Worm (Caenorhabditis elegans) whole organism, late embryonic: ENCODE data around the gene tag-250.
A peak's percentile ranks its signal among the peaks of the same experiment; 100 is the strongest.

ENCODE experiments used
- C08G9.2 ChIP-seq: sonication (generic microtip); optimal IDR thresholded peaks from 2 replicates; lab custom pipeline; 2016; ENCODE audit warnings: mild to moderate bottlenecking, missing genetic modification characterization, moderate library complexity, missing compliant biosample characterization
- C38D4.7 ChIP-seq: fragments of 200-800 bp; sonication (Bioruptor generic); optimal IDR thresholded peaks from 2 replicates; lab custom pipeline; 2018; ENCODE audit warnings: mild to moderate bottlenecking, missing genetic modification characterization, moderate library complexity, missing compliant biosample characterization
- T23F11.4 ChIP-seq: fragments of 200-800 bp; sonication (Bioruptor generic); optimal IDR thresholded peaks from 2 replicates; lab custom pipeline; 2018; ENCODE audit warnings: mild to moderate bottlenecking, missing genetic modification characterization, missing compliant biosample characterization
- Y22D7AL.16 ChIP-seq: sonication (generic microtip); optimal IDR thresholded peaks from 2 replicates; lab custom pipeline; 2016; ENCODE audit warnings: missing genetic modification characterization, missing compliant biosample characterization
- ahr-1 ChIP-seq: sonication (generic microtip); optimal IDR thresholded peaks from 2 replicates; lab custom pipeline; 2016; ENCODE audit warnings: missing genetic modification characterization, missing compliant biosample characterization
- ama-1 ChIP-seq: fragments of 150-350 bp; optimal IDR thresholded peaks from 2 replicates; lab custom pipeline; 2014
- ceh-18 ChIP-seq: sonication (generic microtip); optimal IDR thresholded peaks from 2 replicates; lab custom pipeline; 2016; ENCODE audit warnings: missing genetic modification characterization, missing compliant biosample characterization
- ceh-19 ChIP-seq: fragments of 200-800 bp; sonication (Bioruptor generic); optimal IDR thresholded peaks from 2 replicates; lab custom pipeline; 2018; ENCODE audit warnings: mild to moderate bottlenecking, missing genetic modification characterization, missing compliant biosample characterization
- ceh-24 ChIP-seq: sonication (generic microtip); optimal IDR thresholded peaks from 2 replicates; lab custom pipeline; 2016; ENCODE audit warnings: mild to moderate bottlenecking, missing genetic modification characterization, missing compliant biosample characterization
- ceh-45 ChIP-seq: fragments of 200-800 bp; sonication (Bioruptor generic); IDR thresholded peaks from 2 replicates; pipeline ENCODE4 v1.3.6; 2022; ENCODE audit warnings: missing genetic modification reagents, missing genetic modification characterization, missing compliant biosample characterization
- ceh-9 ChIP-seq: sonication (generic microtip); optimal IDR thresholded peaks from 2 replicates; lab custom pipeline; 2016; ENCODE audit warnings: mild to moderate bottlenecking, missing genetic modification characterization, inconsistent platforms, missing compliant biosample characterization
- che-1 ChIP-seq: sonication (generic microtip); optimal IDR thresholded peaks from 2 replicates; lab custom pipeline; 2016; ENCODE audit warnings: mild to moderate bottlenecking, missing genetic modification characterization, missing compliant biosample characterization
- elt-2 ChIP-seq: sonication (generic microtip); optimal IDR thresholded peaks from 2 replicates; lab custom pipeline; 2016; ENCODE audit warnings: missing genetic modification reagents, missing genetic modification characterization, missing compliant biosample characterization
- eyg-1 ChIP-seq: sonication (generic microtip); optimal IDR thresholded peaks from 2 replicates; lab custom pipeline; 2016; ENCODE audit warnings: missing genotype, missing genetic modification characterization, missing compliant biosample characterization
- fkh-6 ChIP-seq: sonication (generic microtip); optimal IDR thresholded peaks from 2 replicates; lab custom pipeline; 2016; ENCODE audit warnings: missing genetic modification characterization, missing compliant biosample characterization
- gmeb-2 ChIP-seq: sonication (generic microtip); optimal IDR thresholded peaks from 2 replicates; lab custom pipeline; 2016; ENCODE audit warnings: missing genetic modification characterization, inconsistent platforms, missing compliant biosample characterization
- hlh-15 ChIP-seq: sonication (generic microtip); optimal IDR thresholded peaks from 2 replicates; lab custom pipeline; 2016; ENCODE audit warnings: missing genetic modification characterization, missing compliant biosample characterization
- hlh-6 ChIP-seq: sonication (generic microtip); optimal IDR thresholded peaks from 2 replicates; lab custom pipeline; 2016; ENCODE audit warnings: missing genotype, missing genetic modification characterization, missing compliant biosample characterization
- hlh-8 ChIP-seq: sonication (generic microtip); optimal IDR thresholded peaks from 2 replicates; lab custom pipeline; 2016; ENCODE audit warnings: missing genotype, missing genetic modification characterization, missing compliant biosample characterization
- lim-6 ChIP-seq: sonication (generic microtip); optimal IDR thresholded peaks from 2 replicates; lab custom pipeline; 2016; ENCODE audit warnings: missing genetic modification characterization, missing compliant biosample characterization
- nfya-1 ChIP-seq: sonication (generic microtip); optimal IDR thresholded peaks from 2 replicates; lab custom pipeline; 2017; ENCODE audit warnings: missing genetic modification characterization, mild to moderate bottlenecking, missing compliant biosample characterization, antibody characterized with exemption, moderate library complexity
- nhr-11 ChIP-seq: fragments of 150-350 bp; optimal IDR thresholded peaks from 2 replicates; lab custom pipeline; 2014; ENCODE audit warnings: missing biosample characterization, missing genetic modification characterization
- nhr-232 ChIP-seq: sonication (generic microtip); optimal IDR thresholded peaks from 2 replicates; lab custom pipeline; 2016; ENCODE audit warnings: missing genetic modification characterization, missing compliant biosample characterization
- odd-2 ChIP-seq: sonication (generic microtip); optimal IDR thresholded peaks from 2 replicates; lab custom pipeline; 2017; ENCODE audit warnings: antibody characterized with exemption, mild to moderate bottlenecking, missing genetic modification characterization, missing compliant biosample characterization
- pag-3 ChIP-seq: sonication (generic microtip); optimal IDR thresholded peaks from 2 replicates; lab custom pipeline; 2016; ENCODE audit warnings: missing compliant biosample characterization, missing genetic modification characterization, borderline replicate concordance
- pat-9 ChIP-seq: fragments of 200-800 bp; sonication (Bioruptor generic); optimal IDR thresholded peaks from 2 replicates; lab custom pipeline; 2018; ENCODE audit warnings: mild to moderate bottlenecking, missing genetic modification characterization, moderate library complexity, missing compliant biosample characterization
- pha-2 ChIP-seq: sonication (generic microtip); optimal IDR thresholded peaks from 2 replicates; lab custom pipeline; 2017; ENCODE audit warnings: mild to moderate bottlenecking, missing genetic modification characterization, missing compliant biosample characterization
- pha-4 ChIP-seq: fragments of 150-350 bp; optimal IDR thresholded peaks from 2 replicates; lab custom pipeline; 2018; ENCODE audit warnings: missing biosample characterization, missing genetic modification reagents, missing genetic modification characterization
- ref-2 ChIP-seq: sonication (generic microtip); optimal IDR thresholded peaks from 2 replicates; lab custom pipeline; 2016; ENCODE audit warnings: missing genetic modification characterization, missing compliant biosample characterization
- rnt-1 ChIP-seq: sonication (generic microtip); optimal IDR thresholded peaks from 2 replicates; lab custom pipeline; 2016; ENCODE audit warnings: missing genetic modification characterization, missing compliant biosample characterization
- syd-9 ChIP-seq: sonication (generic microtip); optimal IDR thresholded peaks from 2 replicates; lab custom pipeline; 2016; ENCODE audit warnings: mild to moderate bottlenecking, missing genetic modification characterization, moderate library complexity, missing compliant biosample characterization
- tbx-2 ChIP-seq: sonication (generic microtip); optimal IDR thresholded peaks from 2 replicates; lab custom pipeline; 2016; ENCODE audit warnings: missing genetic modification characterization, missing compliant biosample characterization
- ttx-3 ChIP-seq: sonication (generic microtip); optimal IDR thresholded peaks from 2 replicates; lab custom pipeline; 2016; ENCODE audit warnings: missing genetic modification reagents, missing genetic modification characterization, missing compliant biosample characterization
- unc-42 ChIP-seq: sonication (generic microtip); optimal IDR thresholded peaks from 2 replicates; lab custom pipeline; 2016; ENCODE audit warnings: missing genotype, missing genetic modification characterization, missing compliant biosample characterization
- unc-55 ChIP-seq: sonication (generic microtip); optimal IDR thresholded peaks from 2 replicates; lab custom pipeline; 2017; ENCODE audit warnings: missing biosample characterization, missing genetic modification reagents, missing genetic modification characterization
- unc-86 ChIP-seq: sonication (generic microtip); optimal IDR thresholded peaks from 2 replicates; lab custom pipeline; 2016; ENCODE audit warnings: missing genetic modification characterization, missing compliant biosample characterization
- zip-5 ChIP-seq: sonication (generic microtip); optimal IDR thresholded peaks from 2 replicates; lab custom pipeline; 2016; ENCODE audit warnings: missing genetic modification characterization, missing compliant biosample characterization
- ztf-16 ChIP-seq: sonication (generic microtip); optimal IDR thresholded peaks from 2 replicates; lab custom pipeline; 2017; ENCODE audit warnings: missing genetic modification characterization, missing compliant biosample characterization

The tag-250 gene

DNA sequence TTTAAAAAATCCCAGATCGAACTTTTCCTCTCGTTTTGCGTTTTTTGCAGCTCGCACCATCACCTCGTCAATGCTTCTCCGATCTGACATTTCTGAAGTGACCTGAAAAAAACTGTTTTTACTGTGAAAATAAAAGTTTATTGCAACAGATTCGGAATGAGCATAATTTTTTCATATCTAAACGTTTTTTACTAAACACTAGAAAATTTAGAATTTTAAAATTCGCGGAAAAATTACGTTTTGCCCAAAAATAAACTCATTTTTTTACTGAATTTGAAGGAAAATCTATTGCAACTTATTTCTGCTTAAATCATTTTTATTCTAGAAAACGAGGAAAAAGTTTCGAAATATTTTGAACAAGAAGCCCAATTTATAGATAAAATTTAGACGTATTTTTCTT, 41.8 kb downstream of the tag-250 start, which contains the start of gene ZK688.9:
Gene ZK688.9 (minus strand): TSS at position 101 of the 400 bp plus-strand sequence.
- no peak for TF ChIP-seq ceh-9
- TF ChIP-seq pha-4 (tag; lab: Kevin White, UChicago), result no peak
- TF ChIP-seq tbx-2, result no peak
- no peak for TF ChIP-seq C08G9.2 (tag; lab: Kevin White, UChicago)
- no peak for TF ChIP-seq ceh-45 (GFP tag; lab: Robert Waterston, UW)
- no peak for TF ChIP-seq nhr-11
- no peak for TF ChIP-seq nhr-232 (tag; lab: Kevin White, UChicago)
- no peak for TF ChIP-seq hlh-8 (tag; lab: Kevin White, UChicago)
- no peak for TF ChIP-seq Y22D7AL.16 (tag; lab: Kevin White, UChicago)
- no peak for TF ChIP-seq unc-55 (GFP tag; lab: Kevin White, UChicago)
- TF ChIP-seq ztf-16, result no peak
- TF ChIP-seq lim-6 (tag; lab: Kevin White, UChicago), result no peak
- TF ChIP-seq ceh-18 (tag; lab: Kevin White, UChicago), result no peak
- no peak for TF ChIP-seq ceh-19 (GFP tag; lab: Kevin White, UChicago)
- no peak for TF ChIP-seq T23F11.4
- TF ChIP-seq, all 69 proteins: peak for 0

DNA sequence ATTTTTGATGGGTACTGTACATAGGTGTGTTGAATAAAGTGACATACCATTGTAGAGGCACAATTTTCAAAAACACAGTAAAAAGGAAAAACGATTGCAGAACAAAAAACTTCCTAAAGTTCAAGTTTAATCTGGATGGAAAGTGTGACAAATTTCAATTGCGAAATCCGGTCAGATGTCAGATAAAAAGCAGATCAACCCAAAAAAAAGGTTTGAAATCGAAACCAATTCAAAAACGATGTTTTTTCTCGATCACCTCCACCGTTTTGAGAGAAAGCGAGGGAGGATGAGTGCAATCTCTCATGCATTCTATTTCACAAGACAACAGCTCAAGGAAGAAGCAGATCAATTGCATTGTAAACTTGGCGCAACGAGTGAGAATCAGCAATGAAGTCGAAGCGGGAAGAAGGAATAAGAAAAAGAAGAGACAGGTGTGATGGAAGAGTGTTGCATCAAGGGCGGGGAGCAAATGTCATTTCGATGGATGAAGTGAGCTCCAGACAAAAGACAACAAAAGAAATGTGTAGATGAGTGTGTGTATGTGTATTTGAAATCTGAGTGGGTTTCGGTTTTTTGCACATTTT, 44.5 kb downstream of the tag-250 start:
- TF ChIP-seq odd-2 (tag; lab: Kevin White, UChicago), result no peak
- TF ChIP-seq hlh-15 (tag; lab: Kevin White, UChicago), result no peak
- peak; percentile 46 for TF ChIP-seq rnt-1 (tag; lab: Kevin White, UChicago)
- TF ChIP-seq ceh-24 (tag; lab: Kevin White, UChicago), result no peak
- no peak for TF ChIP-seq nfya-1 (tag; lab: Kevin White, UChicago)
- no peak for TF ChIP-seq ama-1 (lab: Kevin White, UChicago)
- TF ChIP-seq che-1 (tag; lab: Kevin White, UChicago), result no peak
- no peak for TF ChIP-seq hlh-6 (tag; lab: Kevin White, UChicago)
- TF ChIP-seq C38D4.7, result no peak
- no peak for TF ChIP-seq syd-9 (tag; lab: Kevin White, UChicago)
- TF ChIP-seq fkh-6 (tag; lab: Kevin White, UChicago), result no peak
- no peak for TF ChIP-seq ahr-1
- TF ChIP-seq pat-9, result no peak
- TF ChIP-seq ceh-9, result no peak
- TF ChIP-seq gmeb-2, result no peak
- peak; percentile 75 for TF ChIP-seq ceh-18 (tag; lab: Kevin White, UChicago)
- TF ChIP-seq unc-86, result no peak
- no peak for TF ChIP-seq pha-4 (tag; lab: Kevin White, UChicago)
- TF ChIP-seq unc-55 (GFP tag; lab: Kevin White, UChicago), result peak; percentile 72
- no peak for TF ChIP-seq ref-2 (tag; lab: Kevin White, UChicago)
- no peak for TF ChIP-seq hlh-8 (tag; lab: Kevin White, UChicago)

DNA sequence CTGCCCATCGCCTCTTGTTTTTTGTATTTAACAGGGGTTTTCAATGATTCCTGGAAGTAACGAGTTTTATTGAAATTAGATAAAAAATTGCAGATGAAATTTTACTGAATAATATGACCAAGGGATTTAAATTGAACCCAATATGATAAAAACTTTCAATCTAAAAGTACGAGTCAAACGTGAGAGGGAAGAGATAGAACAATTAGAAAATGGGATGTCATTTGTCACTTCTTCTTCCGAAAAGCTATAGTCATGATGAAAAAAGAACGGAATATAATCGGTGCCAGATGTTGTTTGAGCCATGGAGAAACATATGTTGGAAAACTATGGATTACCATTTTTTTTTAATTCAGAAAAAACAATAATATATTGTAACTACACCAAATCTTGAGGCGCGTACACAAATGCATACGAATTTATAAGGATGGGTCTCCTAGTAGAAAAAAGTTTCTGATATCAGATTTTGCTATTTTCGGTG, 45.8 kb downstream of the tag-250 start, which contains the start of gene sup-18:
Gene sup-18 (minus strand): TSS at position 51 of the 478 bp plus-strand sequence.
- TF ChIP-seq pha-2 (no peak), ttx-3 (tag; lab: Kevin White, UChicago) (no peak), elt-2 (tag; lab: Kevin White, UChicago) (no peak), eyg-1 (tag; lab: Kevin White, UChicago) (no peak), ceh-45 (GFP tag; lab: Robert Waterston, UW) (no peak), Y22D7AL.16 (tag; lab: Kevin White, UChicago) (no peak), unc-42 (no peak), pag-3 (tag; lab: Kevin White, UChicago) (no peak), hlh-8 (tag; lab: Kevin White, UChicago) (no peak), nhr-232 (tag; lab: Kevin White, UChicago) (no peak), zip-5 (tag; lab: Kevin White, UChicago) (no peak), che-1 (tag; lab: Kevin White, UChicago) (no peak), C38D4.7 (no peak), ahr-1 (no peak), syd-9 (tag; lab: Kevin White, UChicago) (no peak)
- TF ChIP-seq, all 69 proteins: peak for 0
